Worm (Caenorhabditis elegans) whole organism, midembryonic: ENCODE data around the gene F37C4.5.

Experiments used
- T22C8.4 ChIP-seq: fragments of 200-800 bp; sonication (Bioruptor generic); IDR thresholded peaks from 2 replicates; pipeline ENCODE4 v1.3.6; 2022; ENCODE audit warnings: missing genetic modification characterization, missing compliant biosample characterization
- cog-1 ChIP-seq: sonication (generic microtip); optimal IDR thresholded peaks from 2 replicates; lab custom pipeline; 2016; ENCODE audit warnings: missing genetic modification characterization, missing compliant biosample characterization
- flt-1 ChIP-seq: fragments of 200-800 bp; sonication (Bioruptor generic); IDR thresholded peaks from 2 replicates; pipeline ENCODE4 v1.3.6; 2022; ENCODE audit warnings: missing genetic modification characterization, missing compliant biosample characterization
- klf-2 ChIP-seq: fragments of 200-800 bp; sonication (Bioruptor generic); conservative IDR thresholded peaks from 2 replicates; pipeline ENCODE4 v1.3.6; 2022; ENCODE audit warnings: missing genetic modification reagents, missing genetic modification characterization, missing compliant biosample characterization
- med-1 ChIP-seq: sonication (generic microtip); optimal IDR thresholded peaks from 2 replicates; lab custom pipeline; 2017; ENCODE audit warnings: missing genetic modification characterization, mild to moderate bottlenecking, missing compliant biosample characterization, antibody characterized with exemption, missing genetic modification reagents; ENCODE audit not compliant: insufficient read depth
- ref-1 ChIP-seq: fragments of 200-800 bp; sonication (Bioruptor generic); conservative IDR thresholded peaks from 2 replicates; pipeline ENCODE4 v1.3.6; 2022; ENCODE audit warnings: missing genetic modification reagents, missing genetic modification characterization, missing compliant biosample characterization
- tab-1 ChIP-seq: fragments of 200-800 bp; sonication (Bioruptor generic); IDR thresholded peaks from 2 replicates; pipeline ENCODE4 v1.3.6; 2022; ENCODE audit warnings: missing genetic modification characterization, missing compliant biosample characterization
- ztf-23 ChIP-seq: fragments of 200-800 bp; sonication (Bioruptor generic); IDR thresholded peaks from 2 replicates; pipeline ENCODE4 v1.3.6; 2022; ENCODE audit warnings: missing genetic modification reagents, missing genetic modification characterization, missing compliant biosample characterization
- ztf-29 ChIP-seq: fragments of 200-800 bp; sonication (Bioruptor generic); IDR thresholded peaks from 2 replicates; pipeline ENCODE4 v1.3.6; 2022; ENCODE audit warnings: missing genetic modification reagents, missing genetic modification characterization, missing compliant biosample characterization

Gene F37C4.5

ce11 chrIV:3888963-3889362 is 15.4 kb upstream of the F37C4.5 start, which contains the start of gene oac-21:
TSS of gene oac-21 (plus strand) at chrIV:3889263.
- TF ChIP-seq cog-1 (tag; lab: Kevin White, UChicago) (no peak), ztf-29 (no peak), klf-2 (GFP tag; lab: Robert Waterston, UW) (no peak), ref-1 (GFP tag; lab: Robert Waterston, UW) (no peak), med-1 (GFP tag; lab: Kevin White, UChicago) (no peak), flt-1 (no peak), ztf-23 (GFP tag; lab: Robert Waterston, UW) (no peak), tab-1 (GFP tag; lab: Robert Waterston, UW) (no peak), T22C8.4 (GFP tag; lab: Robert Waterston, UW) (no peak)

- TF ChIP-seq flt-1: no peak
- TF ChIP-seq med-1 (GFP tag; lab: Kevin White, UChicago): no peak
- TF ChIP-seq tab-1 (GFP tag; lab: Robert Waterston, UW): no peak
- TF ChIP-seq klf-2 (GFP tag; lab: Robert Waterston, UW): no peak
- TF ChIP-seq cog-1 (tag; lab: Kevin White, UChicago): no peak
- no peak for TF ChIP-seq ref-1 (GFP tag; lab: Robert Waterston, UW)
- no peak for TF ChIP-seq ztf-29
- no peak for TF ChIP-seq ztf-23 (GFP tag; lab: Robert Waterston, UW)
- TF ChIP-seq T22C8.4 (GFP tag; lab: Robert Waterston, UW): no peak
These were observed 11.8 kb upstream of the F37C4.5 start, which contains the start of gene oac-22 for ce11 chrIV:3885369-3885768. TSS of gene oac-22 (plus strand) at chrIV:3885669.

- TF ChIP-seq T22C8.4 (GFP tag; lab: Robert Waterston, UW) (no peak), ztf-23 (GFP tag; lab: Robert Waterston, UW) (no peak), tab-1 (GFP tag; lab: Robert Waterston, UW) (no peak), ztf-29 (no peak), klf-2 (GFP tag; lab: Robert Waterston, UW) (no peak), flt-1 (no peak), cog-1 (tag; lab: Kevin White, UChicago) (no peak), med-1 (GFP tag; lab: Kevin White, UChicago) (no peak), ref-1 (GFP tag; lab: Robert Waterston, UW) (no peak)
These were observed 7.5 kb upstream of the F37C4.5 start, which contains the start of the genes F37C4.8 and oac-23 for ce11 chrIV:3881119-3881518. TSS of gene F37C4.8 (minus strand) at chrIV:3881219. TSS of gene oac-23 (plus strand) at chrIV:3881441.

- TF ChIP-seq klf-2 (GFP tag; lab: Robert Waterston, UW): no peak
- TF ChIP-seq med-1 (GFP tag; lab: Kevin White, UChicago): no peak
- no peak for TF ChIP-seq ztf-29
- no peak for TF ChIP-seq ztf-23 (GFP tag; lab: Robert Waterston, UW)
- TF ChIP-seq T22C8.4 (GFP tag; lab: Robert Waterston, UW): no peak
- TF ChIP-seq cog-1 (tag; lab: Kevin White, UChicago): no peak
These were observed 4.8 kb upstream of the F37C4.5 start, which contains the start of gene F37C4.6 for ce11 chrIV:3878283-3878938. TSS of gene F37C4.6 (minus strand) at chrIV:3878333.

- TF ChIP-seq med-1 (GFP tag; lab: Kevin White, UChicago): no peak
- TF ChIP-seq klf-2 (GFP tag; lab: Robert Waterston, UW): no peak
- TF ChIP-seq ztf-29: no peak
- TF ChIP-seq ref-1 (GFP tag; lab: Robert Waterston, UW): no peak
- no peak for TF ChIP-seq T22C8.4 (GFP tag; lab: Robert Waterston, UW)
- TF ChIP-seq cog-1 (tag; lab: Kevin White, UChicago): no peak
These were observed 3.3 kb upstream of the F37C4.5 start for ce11 chrIV:3876955-3877354.

- TF ChIP-seq ztf-29 (no peak), flt-1 (no peak), T22C8.4 (GFP tag; lab: Robert Waterston, UW) (no peak), med-1 (GFP tag; lab: Kevin White, UChicago) (no peak), klf-2 (GFP tag; lab: Robert Waterston, UW) (no peak), ref-1 (GFP tag; lab: Robert Waterston, UW) (no peak), ztf-23 (GFP tag; lab: Robert Waterston, UW) (no peak), cog-1 (tag; lab: Kevin White, UChicago) (no peak), tab-1 (GFP tag; lab: Robert Waterston, UW) (no peak)
These were observed 1.7 kb upstream of the F37C4.5 start for ce11 chrIV:3875260-3875659.

- TF ChIP-seq cog-1 (tag; lab: Kevin White, UChicago) (no peak), T22C8.4 (GFP tag; lab: Robert Waterston, UW) (no peak), ztf-29 (no peak), ref-1 (GFP tag; lab: Robert Waterston, UW) (no peak), klf-2 (GFP tag; lab: Robert Waterston, UW) (no peak), ztf-23 (GFP tag; lab: Robert Waterston, UW) (no peak), tab-1 (GFP tag; lab: Robert Waterston, UW) (no peak), flt-1 (no peak), med-1 (GFP tag; lab: Kevin White, UChicago) (no peak)
These were observed 811 bp upstream of the F37C4.5 start for ce11 chrIV:3874417-3874816.

- TF ChIP-seq med-1 (GFP tag; lab: Kevin White, UChicago): no peak
- TF ChIP-seq cog-1 (tag; lab: Kevin White, UChicago): no peak
- no peak for TF ChIP-seq ztf-23 (GFP tag; lab: Robert Waterston, UW)
- no peak for TF ChIP-seq ztf-29
- TF ChIP-seq ref-1 (GFP tag; lab: Robert Waterston, UW): no peak
- no peak for TF ChIP-seq klf-2 (GFP tag; lab: Robert Waterston, UW)
- no peak for TF ChIP-seq T22C8.4 (GFP tag; lab: Robert Waterston, UW)
- no peak for TF ChIP-seq tab-1 (GFP tag; lab: Robert Waterston, UW)
- TF ChIP-seq flt-1: no peak
These were observed 411 bp downstream of the F37C4.5 start for ce11 chrIV:3873195-3873594.

ce11 chrIV:3869875-3870274 is 3.7 kb downstream of the F37C4.5 start:
- TF ChIP-seq ref-1 (GFP tag; lab: Robert Waterston, UW) (no peak), klf-2 (GFP tag; lab: Robert Waterston, UW) (no peak), tab-1 (GFP tag; lab: Robert Waterston, UW) (no peak), ztf-23 (GFP tag; lab: Robert Waterston, UW) (no peak)
